Fruit fly (Drosophila melanogaster): ENCODE results near the gene CG11585.

Gene CG11585

DNA sequence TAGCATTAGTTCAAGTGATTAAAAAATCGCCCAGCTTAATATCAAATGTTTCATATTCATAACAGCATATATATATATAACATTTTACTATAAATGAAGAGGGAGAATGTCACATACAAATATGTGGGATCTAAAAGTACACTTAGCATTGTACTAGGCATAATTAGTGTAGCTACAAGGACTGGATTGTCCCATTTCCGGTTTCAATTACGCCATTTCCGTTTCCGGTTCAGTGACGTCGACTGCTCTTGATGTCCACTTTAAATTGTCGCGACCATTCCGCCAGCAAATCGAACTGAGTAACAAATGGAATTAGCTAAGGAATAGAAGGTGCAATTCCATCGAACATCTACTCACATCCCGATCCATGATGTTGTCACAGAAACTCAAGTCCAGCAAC, 45.2 kb downstream of the CG11585 start (continued):
- peak; percentile 3 for TF ChIP-seq sens (GFP tag)
- peak; percentile 41 for TF ChIP-seq CG17385 (GFP tag; optimal IDR thresholded peaks at IDR 0.05)
- peak; percentile 35 for TF ChIP-seq unpg (GFP tag; optimal IDR thresholded peaks at IDR 0.05)
- TF ChIP-seq pho (GFP tag; optimal IDR thresholded peaks at IDR 0.05), result no peak
- TF ChIP-seq CG15269 (tag; optimal IDR thresholded peaks at IDR 0.05), result no peak
- TF ChIP-seq schlank (tag; optimal IDR thresholded peaks at IDR 0.05), result no peak
- TF ChIP-seq kay (GFP tag; optimal IDR thresholded peaks at IDR 0.05), result no peak
- no peak for TF ChIP-seq unc-4 (GFP tag; IDR thresholded peaks at IDR 0.05; ENCODE audit: partially characterized antibody)
- no peak for TF ChIP-seq trh (GFP tag; optimal IDR thresholded peaks at IDR 0.05)
- no peak for TF ChIP-seq pros (GFP tag; optimal IDR thresholded peaks at IDR 0.05)
- TF ChIP-seq lilli (GFP tag; optimal IDR thresholded peaks at IDR 0.05), result no peak
- TF ChIP-seq Med (GFP tag), result peak; percentile 53
- TF ChIP-seq B-H1 (GFP tag; IDR thresholded peaks at IDR 0.05), result no peak
- no peak for TF ChIP-seq CG14710 (tag; optimal IDR thresholded peaks at IDR 0.05)
- TF ChIP-seq ci (GFP tag; IDR thresholded peaks at IDR 0.05), result peak; percentile 54; the same call in 2 of the 3 replicates
- TF ChIP-seq mam (GFP tag; optimal IDR thresholded peaks at IDR 0.05), result no peak
- TF ChIP-seq wek (GFP tag; optimal IDR thresholded peaks at IDR 0.05), result peak; percentile 74
- no peak for TF ChIP-seq B-H2 (GFP tag; optimal IDR thresholded peaks at IDR 0.05)
- TF ChIP-seq nau (GFP tag; optimal IDR thresholded peaks at IDR 0.05), result no peak
- no peak for TF ChIP-seq Fer2 (tag; optimal IDR thresholded peaks at IDR 0.05)
- no peak for TF ChIP-seq bsh (GFP tag; optimal IDR thresholded peaks at IDR 0.05)
- TF ChIP-seq pnt (GFP tag; optimal IDR thresholded peaks at IDR 0.05), result no peak
- TF ChIP-seq Mad (GFP tag; optimal IDR thresholded peaks at IDR 0.05), result no peak
- TF ChIP-seq Blimp-1 (GFP tag; optimal IDR thresholded peaks at IDR 0.05), result no peak
- no peak for TF ChIP-seq CG3838 (GFP tag; optimal IDR thresholded peaks at IDR 0.05)
- no peak for TF ChIP-seq Asciz (GFP tag; optimal IDR thresholded peaks at IDR 0.05)
- TF ChIP-seq Bteb2 (GFP tag; optimal IDR thresholded peaks at IDR 0.05), result no peak
- TF ChIP-seq salm (tag; optimal IDR thresholded peaks at IDR 0.05), result no peak
- no peak for TF ChIP-seq Gsc (GFP tag; IDR thresholded peaks at IDR 0.05)
- TF ChIP-seq CG5245 (GFP tag; optimal IDR thresholded peaks at IDR 0.05), result no peak
- no peak for TF ChIP-seq amos (GFP tag; IDR thresholded peaks at IDR 0.05; ENCODE audit: partially characterized antibody)
- TF ChIP-seq CG7271 (tag; optimal IDR thresholded peaks at IDR 0.05), result peak; percentile 72
- TF ChIP-seq tin (GFP tag; optimal IDR thresholded peaks at IDR 0.05), result no peak
- peak; percentile 22 for TF ChIP-seq CG2202 (tag; optimal IDR thresholded peaks at IDR 0.05)
- TF ChIP-seq CG3407 (GFP tag; optimal IDR thresholded peaks at IDR 0.05), result no peak
- no peak for TF ChIP-seq Mrtf (GFP tag; IDR thresholded peaks at IDR 0.05)
- no peak for TF ChIP-seq org-1 (GFP tag; optimal IDR thresholded peaks at IDR 0.05)
- peak; percentile 82 for TF ChIP-seq Ets97D (GFP tag; optimal IDR thresholded peaks at IDR 0.05)
- 0 out of 2 replicates have a peak, but pooled peaks have one; percentile 18 for TF ChIP-seq CG31441 (GFP tag; IDR thresholded peaks at IDR 0.05)

DNA sequence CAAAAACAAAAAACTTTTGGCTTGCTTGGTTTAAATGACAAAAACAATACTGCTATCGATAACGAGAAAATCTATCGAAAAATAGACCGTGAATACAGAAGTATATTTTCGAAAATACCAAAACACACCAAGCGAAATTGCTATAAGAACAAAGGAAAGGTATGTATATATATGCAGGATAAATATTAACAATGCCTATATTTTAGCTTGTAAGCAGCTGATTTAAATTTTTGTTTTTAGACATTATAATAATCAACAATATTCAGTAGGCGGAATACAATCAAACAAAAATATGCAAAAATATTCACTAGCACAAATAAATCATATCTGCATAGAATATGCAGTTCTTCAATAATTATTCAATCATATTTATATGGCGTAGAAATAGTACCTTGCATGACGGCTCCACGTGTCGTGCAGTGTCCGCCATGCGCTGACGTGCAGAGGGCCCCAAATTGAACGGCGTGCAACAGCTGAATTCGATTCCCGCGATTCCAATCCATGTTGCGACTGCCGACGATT, 48.6 kb downstream of the CG11585 start, which contains the start of the genes Fbxl4 and Dus2:
TSS of gene Fbxl4 (minus strand) at position 51 of the 522 bp plus-strand sequence.
TSS of gene Dus2 (plus strand) at position 116 of the 522 bp plus-strand sequence.
- TF ChIP-seq C15 (GFP tag; IDR thresholded peaks at IDR 0.05) (peak; percentile 75; the same call in 1 of the 3 replicates), Nf-YB (GFP tag; optimal IDR thresholded peaks at IDR 0.05) (peak; percentile 70), Hmr (GFP tag; optimal IDR thresholded peaks at IDR 0.05) (peak; percentile 88), Atf6 (GFP tag; IDR thresholded peaks at IDR 0.05) (peak; percentile 92), NFAT (GFP tag; IDR thresholded peaks at IDR 0.05) (peak; percentile 94), CG7745 (tag; optimal IDR thresholded peaks at IDR 0.05) (no peak), CG6254 (GFP tag; optimal IDR thresholded peaks at IDR 0.05) (peak; percentile 78), CG2199 (GFP tag; IDR thresholded peaks at IDR 0.05) (peak; percentile 88), nmo (GFP tag; optimal IDR thresholded peaks at IDR 0.05) (peak; percentile 95), bbx (GFP tag; IDR thresholded peaks at IDR 0.05; ENCODE audit: partially characterized antibody) (peak; percentile 38; the same call in 1 of the 2 replicates), CG34224 (GFP tag; IDR thresholded peaks at IDR 0.05; ENCODE audit: partially characterized antibody) (no peak), CG7556 (GFP tag; optimal IDR thresholded peaks at IDR 0.05) (peak; percentile 89), CG2678 (tag; optimal IDR thresholded peaks at IDR 0.05) (peak; percentile 94), CG12744 (GFP tag; optimal IDR thresholded peaks at IDR 0.05) (peak; percentile 87)
